Fruit fly (Drosophila melanogaster): ENCODE measurements around the gene rtp.

Gene rtp

dm6 chr3R:5209481-5209880, 27.6 kb downstream of the rtp start (continued):
- TF ChIP-seq CG8089 (GFP tag; optimal IDR thresholded peaks at IDR 0.05) (no peak), CG1602 (GFP tag; optimal IDR thresholded peaks at IDR 0.05) (no peak), Dbx (GFP tag; IDR thresholded peaks at IDR 0.05) (no peak), Sox100B (GFP tag; optimal IDR thresholded peaks at IDR 0.05) (peak; percentile 8), dati (GFP tag; IDR thresholded peaks at IDR 0.05) (no peak), CG6272 (GFP tag; IDR thresholded peaks at IDR 0.05) (no peak), Bdp1 (GFP tag; optimal IDR thresholded peaks at IDR 0.05) (no peak), CG15073 (GFP tag; optimal IDR thresholded peaks at IDR 0.05) (no peak), CG17829 (tag; optimal IDR thresholded peaks at IDR 0.05) (peak; percentile 44), CG18764 (GFP tag; optimal IDR thresholded peaks at IDR 0.05) (no peak), usp (GFP tag; optimal IDR thresholded peaks at IDR 0.05) (no peak), Xbp1 (GFP tag; optimal IDR thresholded peaks at IDR 0.05) (peak; percentile 46), Dek (tag; optimal IDR thresholded peaks at IDR 0.05) (no peak), ham (GFP tag; IDR thresholded peaks at IDR 0.05) (no peak), inv (GFP tag; IDR thresholded peaks at IDR 0.05; ENCODE audit: partially characterized antibody) (no peak), odd (GFP tag; optimal IDR thresholded peaks at IDR 0.05) (no peak), CG1529 (GFP tag; optimal IDR thresholded peaks at IDR 0.05) (peak; percentile 37), NK7.1 (GFP tag; optimal IDR thresholded peaks at IDR 0.05) (no peak), CG12219 (GFP tag; optimal IDR thresholded peaks at IDR 0.05) (peak; percentile 11), Ada2b (GFP tag; IDR thresholded peaks at IDR 0.05) (peak; percentile 46; the same call in 1 of the 2 replicates), Rfx (GFP tag; IDR thresholded peaks at IDR 0.05) (no peak), CG1603 (tag; optimal IDR thresholded peaks at IDR 0.05) (peak; percentile 70), org-1 (GFP tag; optimal IDR thresholded peaks at IDR 0.05) (no peak), salm (tag; optimal IDR thresholded peaks at IDR 0.05) (no peak), CG7745 (tag; optimal IDR thresholded peaks at IDR 0.05) (no peak), NfI (GFP tag; optimal IDR thresholded peaks at IDR 0.05) (peak; percentile 29), Optix (GFP tag; IDR thresholded peaks at IDR 0.05) (0 out of 3 replicates have a peak, but pooled peaks have one; percentile 35), CG11085 (GFP tag; IDR thresholded peaks at IDR 0.05) (no peak), CG11504 (tag; optimal IDR thresholded peaks at IDR 0.05) (peak; percentile 65), CG30403 (GFP tag; optimal IDR thresholded peaks at IDR 0.05) (peak; percentile 26), CG9797 (GFP tag; optimal IDR thresholded peaks at IDR 0.05) (no peak), YL-1 (GFP tag; optimal IDR thresholded peaks at IDR 0.05) (no peak), CG17802 (tag; optimal IDR thresholded peaks at IDR 0.05) (peak; percentile 9), Opbp (GFP tag; IDR thresholded peaks at IDR 0.05; ENCODE audit: partially characterized antibody) (no peak), luna (GFP tag; optimal IDR thresholded peaks at IDR 0.05) (no peak), ems (GFP tag; optimal IDR thresholded peaks at IDR 0.05) (no peak), CG13287 (GFP tag; IDR thresholded peaks at IDR 0.05; ENCODE audit: partially characterized antibody) (no peak), CG7928 (GFP tag; optimal IDR thresholded peaks at IDR 0.05) (no peak), CG10366 (GFP tag; IDR thresholded peaks at IDR 0.05) (peak; percentile 43), Sry-δ (GFP tag; optimal IDR thresholded peaks at IDR 0.05) (peak; percentile 1), Bgb (GFP tag; IDR thresholded peaks at IDR 0.05; ENCODE audit: partially characterized antibody) (no peak), tgo (GFP tag; IDR thresholded peaks at IDR 0.05) (0 out of 3 replicates have a peak, but pooled peaks have one; percentile 20), CG13894 (tag; optimal IDR thresholded peaks at IDR 0.05) (no peak), Doc3 (GFP tag; IDR thresholded peaks at IDR 0.05; ENCODE audit: partially characterized antibody) (no peak), Taf1 (GFP tag; IDR thresholded peaks at IDR 0.05) (no peak), btn (GFP tag; optimal IDR thresholded peaks at IDR 0.05) (no peak), CG9817 (tag; optimal IDR thresholded peaks at IDR 0.05) (no peak), CG14860 (GFP tag; IDR thresholded peaks at IDR 0.05; ENCODE audit: partially characterized antibody) (no peak), wek (GFP tag; optimal IDR thresholded peaks at IDR 0.05) (no peak), sc (optimal IDR thresholded peaks at IDR 0.05) (no peak), sc (GFP tag; optimal IDR thresholded peaks at IDR 0.05) (peak; percentile 38), abd-A (tag; optimal IDR thresholded peaks at IDR 0.05) (no peak)
